Worm (Caenorhabditis elegans) whole organism, late embryonic: ENCODE measurements around the gene srh-135.

Source experiments
- C08G9.2 ChIP-seq: sonication (generic microtip); optimal IDR thresholded peaks from 2 replicates; lab custom pipeline; 2016; ENCODE audit warnings: mild to moderate bottlenecking, missing genetic modification characterization, moderate library complexity, missing compliant biosample characterization
- C38D4.7 ChIP-seq: fragments of 200-800 bp; sonication (Bioruptor generic); optimal IDR thresholded peaks from 2 replicates; lab custom pipeline; 2018; ENCODE audit warnings: mild to moderate bottlenecking, missing genetic modification characterization, moderate library complexity, missing compliant biosample characterization
- F13H6.1 ChIP-seq: sonication (generic microtip); optimal IDR thresholded peaks from 2 replicates; lab custom pipeline; 2016; ENCODE audit warnings: missing genetic modification characterization, missing compliant biosample characterization
- T23F11.4 ChIP-seq: fragments of 200-800 bp; sonication (Bioruptor generic); optimal IDR thresholded peaks from 2 replicates; lab custom pipeline; 2018; ENCODE audit warnings: mild to moderate bottlenecking, missing genetic modification characterization, missing compliant biosample characterization
- Y22D7AL.16 ChIP-seq: sonication (generic microtip); optimal IDR thresholded peaks from 2 replicates; lab custom pipeline; 2016; ENCODE audit warnings: missing genetic modification characterization, missing compliant biosample characterization
- ahr-1 ChIP-seq: sonication (generic microtip); optimal IDR thresholded peaks from 2 replicates; lab custom pipeline; 2016; ENCODE audit warnings: missing genetic modification characterization, missing compliant biosample characterization
- ama-1 ChIP-seq: fragments of 150-350 bp; optimal IDR thresholded peaks from 2 replicates; lab custom pipeline; 2014
- ceh-14 ChIP-seq: sonication (generic microtip); optimal IDR thresholded peaks from 2 replicates; lab custom pipeline; 2016; ENCODE audit warnings: missing genotype, missing genetic modification characterization, missing compliant biosample characterization
- ceh-18 ChIP-seq: sonication (generic microtip); optimal IDR thresholded peaks from 2 replicates; lab custom pipeline; 2016; ENCODE audit warnings: missing genetic modification characterization, missing compliant biosample characterization
- ceh-19 ChIP-seq: fragments of 200-800 bp; sonication (Bioruptor generic); optimal IDR thresholded peaks from 2 replicates; lab custom pipeline; 2018; ENCODE audit warnings: mild to moderate bottlenecking, missing genetic modification characterization, missing compliant biosample characterization
- ceh-24 ChIP-seq: sonication (generic microtip); optimal IDR thresholded peaks from 2 replicates; lab custom pipeline; 2016; ENCODE audit warnings: mild to moderate bottlenecking, missing genetic modification characterization, missing compliant biosample characterization
- ceh-31 ChIP-seq: sonication (generic microtip); optimal IDR thresholded peaks from 2 replicates; lab custom pipeline; 2016; ENCODE audit warnings: missing genetic modification characterization, missing compliant biosample characterization
- ceh-34 ChIP-seq: sonication (generic microtip); optimal IDR thresholded peaks from 2 replicates; lab custom pipeline; 2016; ENCODE audit warnings: mild to moderate bottlenecking, missing genetic modification characterization, missing compliant biosample characterization
- ceh-45 ChIP-seq: fragments of 200-800 bp; sonication (Bioruptor generic); IDR thresholded peaks from 2 replicates; pipeline ENCODE4 v1.3.6; 2022; ENCODE audit warnings: missing genetic modification reagents, missing genetic modification characterization, missing compliant biosample characterization
- ceh-6 ChIP-seq: fragments of 200-800 bp; sonication (Bioruptor generic); optimal IDR thresholded peaks from 2 replicates; lab custom pipeline; 2018; ENCODE audit warnings: mild to moderate bottlenecking, missing genetic modification characterization, missing compliant biosample characterization
- ceh-9 ChIP-seq: sonication (generic microtip); optimal IDR thresholded peaks from 2 replicates; lab custom pipeline; 2016; ENCODE audit warnings: mild to moderate bottlenecking, missing genetic modification characterization, inconsistent platforms, missing compliant biosample characterization
- che-1 ChIP-seq: sonication (generic microtip); optimal IDR thresholded peaks from 2 replicates; lab custom pipeline; 2016; ENCODE audit warnings: mild to moderate bottlenecking, missing genetic modification characterization, missing compliant biosample characterization
- elt-2 ChIP-seq: sonication (generic microtip); optimal IDR thresholded peaks from 2 replicates; lab custom pipeline; 2016; ENCODE audit warnings: missing genetic modification reagents, missing genetic modification characterization, missing compliant biosample characterization
- ets-4 ChIP-seq: sonication (generic microtip); optimal IDR thresholded peaks from 2 replicates; lab custom pipeline; 2016; ENCODE audit warnings: missing genetic modification characterization, missing compliant biosample characterization
- eyg-1 ChIP-seq: sonication (generic microtip); optimal IDR thresholded peaks from 2 replicates; lab custom pipeline; 2016; ENCODE audit warnings: missing genotype, missing genetic modification characterization, missing compliant biosample characterization
- fax-1 ChIP-seq: sonication (generic microtip); optimal IDR thresholded peaks from 2 replicates; lab custom pipeline; 2016; ENCODE audit warnings: missing genotype, missing genetic modification characterization, missing compliant biosample characterization
- fkh-6 ChIP-seq: sonication (generic microtip); optimal IDR thresholded peaks from 2 replicates; lab custom pipeline; 2016; ENCODE audit warnings: missing genetic modification characterization, missing compliant biosample characterization
- gmeb-2 ChIP-seq: sonication (generic microtip); optimal IDR thresholded peaks from 2 replicates; lab custom pipeline; 2016; ENCODE audit warnings: missing genetic modification characterization, inconsistent platforms, missing compliant biosample characterization
- hlh-13 ChIP-seq: fragments of 200-800 bp; sonication (Bioruptor generic); optimal IDR thresholded peaks from 2 replicates; lab custom pipeline; 2018; ENCODE audit warnings: mild to moderate bottlenecking, missing genetic modification characterization, missing compliant biosample characterization
- hlh-15 ChIP-seq: sonication (generic microtip); optimal IDR thresholded peaks from 2 replicates; lab custom pipeline; 2016; ENCODE audit warnings: missing genetic modification characterization, missing compliant biosample characterization
- hlh-30 ChIP-seq: sonication (generic microtip); optimal IDR thresholded peaks from 2 replicates; lab custom pipeline; 2017; ENCODE audit warnings: antibody characterized with exemption, missing genetic modification characterization, missing compliant biosample characterization; ENCODE audit not compliant: insufficient read depth
- hlh-6 ChIP-seq: sonication (generic microtip); optimal IDR thresholded peaks from 2 replicates; lab custom pipeline; 2016; ENCODE audit warnings: missing genotype, missing genetic modification characterization, missing compliant biosample characterization
- lim-6 ChIP-seq: sonication (generic microtip); optimal IDR thresholded peaks from 2 replicates; lab custom pipeline; 2016; ENCODE audit warnings: missing genetic modification characterization, missing compliant biosample characterization
- lin-11 ChIP-seq: fragments of 200-800 bp; sonication (Bioruptor generic); optimal IDR thresholded peaks from 2 replicates; lab custom pipeline; 2018; ENCODE audit warnings: mild to moderate bottlenecking, missing genetic modification characterization, missing compliant biosample characterization
- madf-2 ChIP-seq: sonication (generic microtip); optimal IDR thresholded peaks from 2 replicates; lab custom pipeline; 2017; ENCODE audit warnings: missing genetic modification characterization, missing compliant biosample characterization
- mec-3 ChIP-seq: sonication (generic microtip); optimal IDR thresholded peaks from 2 replicates; lab custom pipeline; 2016; ENCODE audit warnings: borderline replicate concordance, missing genetic modification characterization, missing compliant biosample characterization
- nhr-11 ChIP-seq: fragments of 150-350 bp; optimal IDR thresholded peaks from 2 replicates; lab custom pipeline; 2014; ENCODE audit warnings: missing biosample characterization, missing genetic modification characterization
- nhr-232 ChIP-seq: sonication (generic microtip); optimal IDR thresholded peaks from 2 replicates; lab custom pipeline; 2016; ENCODE audit warnings: missing genetic modification characterization, missing compliant biosample characterization
- npax-4 ChIP-seq: sonication (generic microtip); optimal IDR thresholded peaks from 2 replicates; lab custom pipeline; 2016; ENCODE audit warnings: missing genetic modification characterization, missing compliant biosample characterization
- odd-2 ChIP-seq: sonication (generic microtip); optimal IDR thresholded peaks from 2 replicates; lab custom pipeline; 2017; ENCODE audit warnings: antibody characterized with exemption, mild to moderate bottlenecking, missing genetic modification characterization, missing compliant biosample characterization
- pag-3 ChIP-seq: sonication (generic microtip); optimal IDR thresholded peaks from 2 replicates; lab custom pipeline; 2016; ENCODE audit warnings: missing compliant biosample characterization, missing genetic modification characterization, borderline replicate concordance
- pat-9 ChIP-seq: fragments of 200-800 bp; sonication (Bioruptor generic); optimal IDR thresholded peaks from 2 replicates; lab custom pipeline; 2018; ENCODE audit warnings: mild to moderate bottlenecking, missing genetic modification characterization, moderate library complexity, missing compliant biosample characterization
- pax-1 ChIP-seq: fragments of 150-350 bp; optimal IDR thresholded peaks from 2 replicates; lab custom pipeline; 2014; ENCODE audit warnings: missing biosample characterization, missing genetic modification characterization
- pha-2 ChIP-seq: sonication (generic microtip); optimal IDR thresholded peaks from 2 replicates; lab custom pipeline; 2017; ENCODE audit warnings: mild to moderate bottlenecking, missing genetic modification characterization, missing compliant biosample characterization
- pqm-1 ChIP-seq: sonication (generic microtip); optimal IDR thresholded peaks from 2 replicates; lab custom pipeline; 2016; ENCODE audit warnings: missing genetic modification characterization, missing compliant biosample characterization
- ref-2 ChIP-seq: sonication (generic microtip); optimal IDR thresholded peaks from 2 replicates; lab custom pipeline; 2016; ENCODE audit warnings: missing genetic modification characterization, missing compliant biosample characterization
- sdc-2 ChIP-seq: sonication (generic microtip); optimal IDR thresholded peaks from 2 replicates; lab custom pipeline; 2016; ENCODE audit warnings: missing genotype, missing genetic modification characterization, missing compliant biosample characterization
- sox-4 ChIP-seq: sonication (generic microtip); optimal IDR thresholded peaks from 2 replicates; lab custom pipeline; 2017; ENCODE audit warnings: mild to moderate bottlenecking, missing genetic modification characterization, inconsistent platforms, missing compliant biosample characterization
- tbx-2 ChIP-seq: sonication (generic microtip); optimal IDR thresholded peaks from 2 replicates; lab custom pipeline; 2016; ENCODE audit warnings: missing genetic modification characterization, missing compliant biosample characterization
- tbx-7 ChIP-seq: sonication (generic microtip); optimal IDR thresholded peaks from 2 replicates; lab custom pipeline; 2016; ENCODE audit warnings: missing genotype, missing genetic modification characterization, missing compliant biosample characterization
- unc-42 ChIP-seq: sonication (generic microtip); optimal IDR thresholded peaks from 2 replicates; lab custom pipeline; 2016; ENCODE audit warnings: missing genotype, missing genetic modification characterization, missing compliant biosample characterization
- unc-55 ChIP-seq: sonication (generic microtip); optimal IDR thresholded peaks from 2 replicates; lab custom pipeline; 2017; ENCODE audit warnings: missing biosample characterization, missing genetic modification reagents, missing genetic modification characterization
- unc-86 ChIP-seq: sonication (generic microtip); optimal IDR thresholded peaks from 2 replicates; lab custom pipeline; 2016; ENCODE audit warnings: missing genetic modification characterization, missing compliant biosample characterization
- zip-5 ChIP-seq: sonication (generic microtip); optimal IDR thresholded peaks from 2 replicates; lab custom pipeline; 2016; ENCODE audit warnings: missing genetic modification characterization, missing compliant biosample characterization
- ztf-16 ChIP-seq: sonication (generic microtip); optimal IDR thresholded peaks from 2 replicates; lab custom pipeline; 2017; ENCODE audit warnings: missing genetic modification characterization, missing compliant biosample characterization

The srh-135 gene

DNA sequence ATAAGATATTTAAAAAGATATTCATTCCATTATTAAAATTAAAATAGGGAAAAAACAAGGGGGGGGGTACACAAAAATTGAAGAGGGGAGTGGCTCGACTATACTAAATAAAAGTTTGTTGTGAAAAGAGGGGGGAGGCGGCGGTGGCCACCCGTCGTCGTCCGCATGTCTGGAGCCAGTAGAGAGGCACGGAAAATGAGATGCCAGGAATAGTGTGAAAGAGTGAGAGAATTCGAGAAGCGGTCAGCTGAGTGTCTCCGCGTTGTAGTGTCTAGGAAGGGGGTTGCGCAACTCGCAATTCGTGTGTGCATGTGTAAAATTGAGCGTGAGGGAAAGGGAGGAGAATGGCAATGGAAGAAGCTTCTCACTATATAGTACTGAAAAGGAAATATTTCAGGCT is 24.7 kb downstream of the srh-135 start (continued):
- TF ChIP-seq nhr-232 (tag; lab: Kevin White, UChicago) (no peak), unc-86 (tag; lab: Kevin White, UChicago) (no peak), pax-1 (tag; lab: Kevin White, UChicago) (no peak), Y22D7AL.16 (no peak), nhr-11 (tag; lab: Kevin White, UChicago) (no peak), lin-11 (no peak), pat-9 (tag; lab: Kevin White, UChicago) (no peak), tbx-2 (tag; lab: Kevin White, UChicago) (peak; percentile 69), ceh-6 (GFP tag; lab: Kevin White, UChicago) (no peak), unc-55 (peak; percentile 52), ama-1 (lab: Kevin White, UChicago) (no peak), tbx-7 (no peak), sdc-2 (tag; lab: Kevin White, UChicago) (no peak), odd-2 (tag; lab: Kevin White, UChicago) (no peak), pqm-1 (tag; lab: Kevin White, UChicago) (no peak), T23F11.4 (GFP tag; lab: Kevin White, UChicago) (no peak), hlh-13 (GFP tag; lab: Kevin White, UChicago) (peak; percentile 4), eyg-1 (tag; lab: Kevin White, UChicago) (no peak), ceh-19 (peak; percentile 70), madf-2 (tag; lab: Kevin White, UChicago) (peak; percentile 37), ceh-34 (tag; lab: Kevin White, UChicago) (peak; percentile 61), hlh-15 (tag; lab: Kevin White, UChicago) (no peak), fkh-6 (tag; lab: Kevin White, UChicago) (peak; percentile 47), hlh-6 (tag; lab: Kevin White, UChicago) (no peak), hlh-30 (tag; lab: Kevin White, UChicago) (peak; percentile 81), lim-6 (no peak)
- TF ChIP-seq, all 69 proteins: peak for 20

DNA sequence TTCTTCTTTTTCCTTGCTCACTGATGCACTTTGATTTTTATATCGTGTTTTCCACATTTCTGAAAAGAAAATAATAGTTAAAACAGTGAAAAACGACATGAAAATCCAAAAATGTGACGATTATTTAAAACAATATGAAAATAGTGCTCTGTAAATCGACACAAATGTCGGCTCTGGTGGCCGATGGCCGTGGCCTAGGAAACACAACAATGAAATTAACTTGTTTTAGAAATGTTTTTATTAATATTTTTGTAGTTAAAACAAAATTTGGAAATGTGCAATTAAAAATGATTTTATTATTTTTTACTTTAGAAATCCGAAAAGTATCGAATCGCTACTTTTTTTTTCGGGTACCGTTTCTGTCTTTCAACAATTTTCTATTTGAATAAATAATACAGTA is 26.2 kb downstream of the srh-135 start, which contains the start of gene arv-1:
Gene arv-1 (minus strand): TSS at position 65 of the 400 bp plus-strand sequence.
- TF ChIP-seq npax-4 (tag; lab: Kevin White, UChicago): no peak
- no peak for TF ChIP-seq ceh-18 (tag; lab: Kevin White, UChicago)
- TF ChIP-seq elt-2 (tag; lab: Kevin White, UChicago): peak; percentile 19
- no peak for TF ChIP-seq sox-4 (tag; lab: Kevin White, UChicago)
- peak; percentile 79 for TF ChIP-seq ceh-31
- TF ChIP-seq ztf-16 (tag; lab: Kevin White, UChicago): no peak
- TF ChIP-seq fax-1: peak; percentile 36
- TF ChIP-seq pha-2: peak; percentile 14
- no peak for TF ChIP-seq hlh-15 (tag; lab: Kevin White, UChicago)
- no peak for TF ChIP-seq hlh-13 (GFP tag; lab: Kevin White, UChicago)
- peak; percentile 81 for TF ChIP-seq tbx-2 (tag; lab: Kevin White, UChicago)
- TF ChIP-seq ahr-1 (tag; lab: Kevin White, UChicago): no peak
- TF ChIP-seq ref-2: peak; percentile 24
- no peak for TF ChIP-seq pax-1 (tag; lab: Kevin White, UChicago)
- TF ChIP-seq fkh-6 (tag; lab: Kevin White, UChicago): no peak
- no peak for TF ChIP-seq sdc-2 (tag; lab: Kevin White, UChicago)
- peak; percentile 42 for TF ChIP-seq unc-42 (tag; lab: Kevin White, UChicago)
- TF ChIP-seq pat-9 (tag; lab: Kevin White, UChicago): no peak
- peak; percentile 40 for TF ChIP-seq ceh-14 (tag; lab: Kevin White, UChicago)
- TF ChIP-seq mec-3 (tag; lab: Kevin White, UChicago): no peak
- TF ChIP-seq pqm-1 (tag; lab: Kevin White, UChicago): no peak
- no peak for TF ChIP-seq che-1 (tag; lab: Kevin White, UChicago)
- TF ChIP-seq zip-5: peak; percentile 54
- no peak for TF ChIP-seq ceh-45 (GFP tag; lab: Robert Waterston, UW)
- TF ChIP-seq pag-3 (tag; lab: Kevin White, UChicago): no peak
- peak; percentile 52 for TF ChIP-seq C08G9.2
- no peak for TF ChIP-seq hlh-30 (tag; lab: Kevin White, UChicago)
- TF ChIP-seq C38D4.7 (GFP tag; lab: Kevin White, UChicago): peak; percentile 26
- TF ChIP-seq ceh-19: no peak
- no peak for TF ChIP-seq unc-55
- TF ChIP-seq lim-6: no peak
- TF ChIP-seq F13H6.1 (tag; lab: Kevin White, UChicago): no peak
- no peak for TF ChIP-seq nhr-232 (tag; lab: Kevin White, UChicago)
- TF ChIP-seq ets-4 (tag; lab: Kevin White, UChicago): peak; percentile 70
- no peak for TF ChIP-seq ceh-9
- no peak for TF ChIP-seq gmeb-2 (tag; lab: Kevin White, UChicago)
- TF ChIP-seq odd-2 (tag; lab: Kevin White, UChicago): no peak
- TF ChIP-seq ceh-24 (tag; lab: Kevin White, UChicago): no peak
